Worm (Caenorhabditis elegans): Measurements from ENCODE around the gene C18D11.1.

C18D11.1 gene

ce11 chrIII:11861123-11861522, 44.8 kb downstream of the C18D11.1 start:
- TF ChIP-seq pat-9 (tag; optimal IDR thresholded peaks at IDR 0.05) (no peak), nfya-1 (tag; optimal IDR thresholded peaks at IDR 0.05) (peak; percentile 91)

ce11 chrIII:11862149-11862548, 45.8 kb downstream of the C18D11.1 start, which contains the start of gene Y56A3A.2:
TSS of gene Y56A3A.2 (minus strand) at chrIII:11862249.
- no peak for TF ChIP-seq rnt-1 (tag; optimal IDR thresholded peaks at IDR 0.05)
- no peak for TF ChIP-seq unc-42 (tag; optimal IDR thresholded peaks at IDR 0.05)

DNA sequence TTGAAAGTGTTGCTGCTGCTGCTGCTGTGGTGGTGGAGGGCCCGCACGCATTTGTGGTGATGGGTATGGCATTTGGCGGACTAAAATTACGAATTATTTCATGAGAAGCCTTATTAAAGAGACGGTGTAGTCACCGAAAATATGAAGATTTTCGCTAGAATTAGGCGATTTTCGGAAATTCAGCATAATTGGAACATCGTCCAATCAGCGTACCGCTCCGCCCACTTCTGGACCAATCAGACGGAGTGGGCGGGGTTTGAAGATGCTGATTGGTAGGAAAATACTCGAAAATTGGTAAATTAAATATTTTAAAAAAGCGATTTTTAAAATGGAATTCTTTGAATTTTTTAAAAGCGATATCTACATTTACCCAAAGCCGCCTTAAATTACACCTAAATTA, 49.8 kb downstream of the C18D11.1 start:
- TF ChIP-seq T23F11.4 (GFP tag; optimal IDR thresholded peaks at IDR 0.05) (no peak), nfya-1 (tag; optimal IDR thresholded peaks at IDR 0.05) (peak; percentile 46), lim-6 (tag; optimal IDR thresholded peaks at IDR 0.05) (no peak)
